Fruit fly (Drosophila melanogaster): ENCODE data around the gene CG31342.

CG31342 gene

DNA sequence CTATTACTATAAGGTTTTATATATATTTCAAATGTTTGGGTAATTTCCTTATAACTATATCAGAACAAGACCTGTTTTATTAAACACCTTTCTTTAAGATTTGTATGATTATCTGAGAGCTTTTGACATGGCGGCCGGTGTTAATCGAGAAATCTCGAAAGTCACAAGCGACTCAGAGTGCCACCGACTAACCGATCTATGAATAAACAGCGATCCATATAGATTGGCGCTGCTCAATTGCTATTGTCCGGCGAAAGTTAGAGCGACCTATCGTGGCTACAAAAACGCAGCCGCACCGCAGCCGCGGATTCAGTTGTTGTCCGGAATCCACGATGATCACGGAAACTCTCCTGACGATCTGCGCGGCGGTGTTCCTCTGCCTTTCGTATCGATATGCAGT lies 22.4 kb upstream of the CG31342 start, which contains the start of gene Cyp304a1:
Gene Cyp304a1, plus strand, starts transcription at position 301 of the 400 bp plus-strand sequence.
- TF ChIP-seq h (GFP tag; optimal IDR thresholded peaks at IDR 0.05) (no peak), Hnf4 (GFP tag; optimal IDR thresholded peaks at IDR 0.05) (no peak), dmrt93B (GFP tag; optimal IDR thresholded peaks at IDR 0.05) (no peak), CG32264 (GFP tag; optimal IDR thresholded peaks at IDR 0.05) (no peak), dl (GFP tag; optimal IDR thresholded peaks at IDR 0.05; ENCODE audit: insufficient read depth in 1 of 2, partially characterized antibody in 2 of 2) (no peak), usp (GFP tag; optimal IDR thresholded peaks at IDR 0.05) (no peak), HLH106 (tag; optimal IDR thresholded peaks at IDR 0.05) (no peak), fru (GFP tag; optimal IDR thresholded peaks at IDR 0.05) (no peak), N (GFP tag; optimal IDR thresholded peaks at IDR 0.05) (no peak), OdsH (GFP tag; optimal IDR thresholded peaks at IDR 0.05) (no peak)

DNA sequence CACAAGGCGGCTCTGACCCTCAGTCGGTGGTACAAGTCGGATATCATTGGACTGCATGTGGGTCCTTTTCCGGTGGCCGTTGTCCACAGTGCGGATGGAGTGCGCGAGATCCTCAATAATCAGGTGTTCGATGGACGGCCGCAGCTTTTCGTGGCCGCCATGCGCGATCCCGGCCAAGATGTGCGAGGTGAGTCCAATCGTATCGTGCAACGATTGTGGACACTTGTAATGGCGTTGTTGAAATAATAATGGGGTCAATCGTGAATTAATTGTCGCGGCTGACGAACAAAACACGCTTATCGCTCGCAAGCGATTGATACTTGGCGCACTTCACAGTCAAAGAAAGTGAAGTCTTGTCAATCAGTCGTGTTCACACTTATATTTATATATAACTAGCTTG lies 21.8 kb upstream of the CG31342 start:
- TF ChIP-seq Jra (GFP tag; optimal IDR thresholded peaks at IDR 0.05) (no peak), GATAd (GFP tag; optimal IDR thresholded peaks at IDR 0.05) (no peak), h (GFP tag; optimal IDR thresholded peaks at IDR 0.05) (peak; percentile 50), HLH106 (tag; optimal IDR thresholded peaks at IDR 0.05) (no peak), Dfd (GFP tag; optimal IDR thresholded peaks at IDR 0.05) (no peak)

DNA sequence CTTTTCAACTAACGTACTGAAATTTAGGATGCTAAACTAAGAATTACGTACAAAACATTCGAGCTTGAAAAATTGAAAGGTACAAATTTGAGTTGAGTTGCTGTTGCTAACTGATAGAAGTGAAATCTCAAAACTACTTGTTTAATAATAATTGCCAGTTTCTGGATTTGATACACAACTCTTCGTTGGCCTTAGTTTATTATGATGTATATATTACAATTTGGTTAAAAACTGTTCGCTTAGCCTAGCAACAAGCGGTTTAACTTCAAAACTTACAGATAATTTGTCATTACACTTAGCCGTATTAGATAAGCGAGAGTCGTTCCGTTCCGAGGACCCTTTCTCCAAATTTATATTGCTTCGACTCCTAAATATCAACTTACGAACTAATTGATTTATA lies 18.2 kb upstream of the CG31342 start, which contains the start of the genes CG14384 and grsm:
Gene CG14384, minus strand, starts transcription at position 101 of the 400 bp plus-strand sequence.
Gene grsm, minus strand, starts transcription at position 101 of the 400 bp plus-strand sequence.
- TF ChIP-seq OdsH (GFP tag; optimal IDR thresholded peaks at IDR 0.05): no peak
- no peak for TF ChIP-seq tai (GFP tag; optimal IDR thresholded peaks at IDR 0.05)
- no peak for TF ChIP-seq CG32264 (GFP tag; optimal IDR thresholded peaks at IDR 0.05)
- TF ChIP-seq Myc (optimal IDR thresholded peaks at IDR 0.05): no peak
- no peak for TF ChIP-seq N (GFP tag; optimal IDR thresholded peaks at IDR 0.05)
- no peak for TF ChIP-seq dl (GFP tag; optimal IDR thresholded peaks at IDR 0.05; ENCODE audit: insufficient read depth in 1 of 2, partially characterized antibody in 2 of 2)
- no peak for TF ChIP-seq GATAd (GFP tag; optimal IDR thresholded peaks at IDR 0.05)
- no peak for TF ChIP-seq lola (GFP tag; optimal IDR thresholded peaks at IDR 0.05)
- no peak for TF ChIP-seq Abd-B (GFP tag; optimal IDR thresholded peaks at IDR 0.05)
- no peak for TF ChIP-seq dsf (GFP tag; optimal IDR thresholded peaks at IDR 0.05; ENCODE audit: borderline replicate concordance)
- TF ChIP-seq Dif (GFP tag; optimal IDR thresholded peaks at IDR 0.05; ENCODE audit: partially characterized antibody): no peak

DNA sequence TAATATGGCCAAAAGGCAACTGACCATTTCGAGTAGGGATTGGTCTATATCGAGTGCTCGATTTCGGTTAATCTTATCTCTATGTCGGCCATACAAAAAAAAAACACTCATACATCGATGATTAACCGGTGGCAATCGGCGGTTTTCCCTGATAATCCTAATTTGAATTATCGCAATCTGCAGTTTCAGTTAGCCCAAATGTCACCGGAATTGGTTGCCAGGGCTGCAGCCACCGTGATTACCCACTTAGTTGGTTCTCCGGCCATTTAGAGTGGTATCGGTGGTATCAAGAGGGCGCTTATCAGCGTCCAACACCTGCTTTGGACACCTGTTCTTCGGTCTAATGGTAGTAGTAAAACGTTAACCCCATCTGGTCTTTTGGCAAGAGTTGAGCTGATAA lies 13.7 kb upstream of the CG31342 start:
- no peak for TF ChIP-seq Hr78 (GFP tag; optimal IDR thresholded peaks at IDR 0.05)
- no peak for TF ChIP-seq brk (GFP tag; optimal IDR thresholded peaks at IDR 0.05)

DNA sequence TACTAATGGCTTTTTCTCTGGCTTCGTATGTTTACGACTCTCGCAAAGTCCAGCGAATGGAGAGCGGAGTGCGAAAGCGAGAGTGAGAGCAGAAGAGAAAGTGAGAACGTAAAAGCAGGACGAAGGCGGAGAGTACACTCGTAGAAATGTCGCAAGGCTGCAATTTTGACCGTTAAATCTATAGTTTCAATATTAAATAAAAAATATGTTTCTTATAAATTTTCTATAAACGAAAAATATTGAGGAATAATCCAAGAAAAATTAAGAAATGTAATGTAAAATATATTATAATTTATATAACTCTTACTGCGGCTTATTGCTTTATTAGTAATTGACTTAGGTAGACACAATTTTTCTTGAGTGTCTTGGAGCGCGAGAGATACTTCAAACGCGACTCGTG lies 11.4 kb upstream of the CG31342 start:
- no peak for TF ChIP-seq dsf (GFP tag; optimal IDR thresholded peaks at IDR 0.05; ENCODE audit: borderline replicate concordance)
- TF ChIP-seq foxo (GFP tag; optimal IDR thresholded peaks at IDR 0.05): peak in 1 of 2 experiments; percentile 53
- no peak for TF ChIP-seq CG32264 (GFP tag; optimal IDR thresholded peaks at IDR 0.05)
- TF ChIP-seq usp (GFP tag; optimal IDR thresholded peaks at IDR 0.05): no peak
- TF ChIP-seq Vsx2 (GFP tag; optimal IDR thresholded peaks at IDR 0.05; ENCODE audit: partially characterized antibody): no peak
- peak; percentile 1 for TF ChIP-seq rgr (GFP tag; optimal IDR thresholded peaks at IDR 0.05)
- TF ChIP-seq br (GFP tag; optimal IDR thresholded peaks at IDR 0.05): no peak
- TF ChIP-seq Abd-B (GFP tag; optimal IDR thresholded peaks at IDR 0.05): no peak
- TF ChIP-seq dmrt93B (GFP tag; optimal IDR thresholded peaks at IDR 0.05): no peak
- no peak for TF ChIP-seq Dfd (GFP tag; optimal IDR thresholded peaks at IDR 0.05)
- no peak for TF ChIP-seq sage (GFP tag; optimal IDR thresholded peaks at IDR 0.05)
- TF ChIP-seq CG9705 (GFP tag; optimal IDR thresholded peaks at IDR 0.05): no peak
- peak; percentile 23 for TF ChIP-seq psq (GFP tag; optimal IDR thresholded peaks at IDR 0.05)
- no peak for TF ChIP-seq GATAd (GFP tag; optimal IDR thresholded peaks at IDR 0.05)
- TF ChIP-seq tai (GFP tag; optimal IDR thresholded peaks at IDR 0.05): no peak
- no peak for TF ChIP-seq sv (GFP tag; optimal IDR thresholded peaks at IDR 0.05)
- TF ChIP-seq OdsH (GFP tag; optimal IDR thresholded peaks at IDR 0.05): peak; percentile 47
- no peak for TF ChIP-seq Mio (GFP tag; optimal IDR thresholded peaks at IDR 0.05)
- no peak for TF ChIP-seq Myc (optimal IDR thresholded peaks at IDR 0.05)
- no peak for TF ChIP-seq dl (GFP tag; optimal IDR thresholded peaks at IDR 0.05; ENCODE audit: insufficient read depth in 1 of 2, partially characterized antibody in 2 of 2)
- no peak for TF ChIP-seq Rel (GFP tag; optimal IDR thresholded peaks at IDR 0.05)
- no peak for TF ChIP-seq Rel (tag; optimal IDR thresholded peaks at IDR 0.05)
- no peak for TF ChIP-seq HLH106 (tag; optimal IDR thresholded peaks at IDR 0.05)
- TF ChIP-seq Dif (GFP tag; optimal IDR thresholded peaks at IDR 0.05; ENCODE audit: partially characterized antibody): peak; percentile 26
- TF ChIP-seq CrebA (GFP tag; optimal IDR thresholded peaks at IDR 0.05; ENCODE audit: borderline replicate concordance): no peak
- no peak for TF ChIP-seq jim (GFP tag; optimal IDR thresholded peaks at IDR 0.05)
- no peak for TF ChIP-seq brk (GFP tag; optimal IDR thresholded peaks at IDR 0.05)
- no peak for TF ChIP-seq lola (GFP tag; optimal IDR thresholded peaks at IDR 0.05)
- no peak for TF ChIP-seq N (GFP tag; optimal IDR thresholded peaks at IDR 0.05)
- TF ChIP-seq woc (GFP tag; optimal IDR thresholded peaks at IDR 0.05): no peak
- no peak for TF ChIP-seq pan (optimal IDR thresholded peaks at IDR 0.05)
- TF ChIP-seq Jra (GFP tag; optimal IDR thresholded peaks at IDR 0.05): no peak
- no peak for TF ChIP-seq Hr83 (GFP tag; optimal IDR thresholded peaks at IDR 0.05; ENCODE audit: poor library complexity, severe bottlenecking)
- no peak for TF ChIP-seq Hnf4 (GFP tag; optimal IDR thresholded peaks at IDR 0.05)
- no peak for TF ChIP-seq ey (GFP tag; optimal IDR thresholded peaks at IDR 0.05)
- no peak for TF ChIP-seq Sp1 (GFP tag; optimal IDR thresholded peaks at IDR 0.05)
- TF ChIP-seq fru (GFP tag; optimal IDR thresholded peaks at IDR 0.05): peak; percentile 33
- TF ChIP-seq h (GFP tag; optimal IDR thresholded peaks at IDR 0.05): no peak
